Worm (Caenorhabditis elegans) whole organism, mixed stage, embryonic: ENCODE data around the gene sdz-5.

Experiments
- blmp-1 ChIP-seq: fragments of 150-350 bp; optimal IDR thresholded peaks from 2 replicates; lab custom pipeline; 2014; ENCODE audit warnings: missing biosample characterization, missing genetic modification characterization
- ces-1 ChIP-seq: fragments of 150-350 bp; optimal IDR thresholded peaks from 2 replicates; lab custom pipeline; 2014; ENCODE audit warnings: missing biosample characterization, missing genetic modification reagents, missing genetic modification characterization
- elt-1 ChIP-seq: sonication (generic microtip); optimal IDR thresholded peaks from 2 replicates; lab custom pipeline; 2017; ENCODE audit warnings: missing genetic modification characterization, mild to moderate bottlenecking, missing compliant biosample characterization, antibody characterized with exemption, moderate library complexity, borderline replicate concordance; ENCODE audit not compliant: insufficient read depth
- lin-13 ChIP-seq: fragments of 150-350 bp; optimal IDR thresholded peaks from 2 replicates; lab custom pipeline; 2014; ENCODE audit warnings: missing biosample characterization, missing genetic modification characterization
- lsy-2 ChIP-seq: fragments of 150-350 bp; optimal IDR thresholded peaks from 2 replicates; lab custom pipeline; 2014; ENCODE audit warnings: missing biosample characterization, missing genetic modification characterization
- mep-1 ChIP-seq: fragments of 150-350 bp; optimal IDR thresholded peaks from 2 replicates; lab custom pipeline; 2017; ENCODE audit warnings: missing biosample characterization, missing genetic modification reagents, missing genetic modification characterization, inconsistent platforms
- nhr-12 ChIP-seq: fragments of 150-350 bp; optimal IDR thresholded peaks from 2 replicates; lab custom pipeline; 2014; ENCODE audit warnings: missing biosample characterization, missing genetic modification characterization
- nhr-237 ChIP-seq: fragments of 150-350 bp; optimal IDR thresholded peaks from 2 replicates; lab custom pipeline; 2014; ENCODE audit warnings: missing biosample characterization, missing genetic modification characterization
- nhr-76 ChIP-seq: sonication (generic microtip); optimal IDR thresholded peaks from 2 replicates; lab custom pipeline; 2017; ENCODE audit warnings: missing biosample characterization, missing genetic modification characterization
- pha-4 ChIP-seq: fragments of 150-350 bp; optimal IDR thresholded peaks from 2 replicates; lab custom pipeline; 2018; ENCODE audit warnings: missing biosample characterization, missing genetic modification reagents, missing genetic modification characterization
- sptf-1 ChIP-seq: sonication (generic microtip); optimal IDR thresholded peaks from 2 replicates; lab custom pipeline; 2017; ENCODE audit warnings: mild to moderate bottlenecking, missing genetic modification characterization, moderate library complexity, missing compliant biosample characterization
- unc-62 ChIP-seq: fragments of 150-350 bp; optimal IDR thresholded peaks from 2 replicates; lab custom pipeline; 2014; ENCODE audit warnings: missing biosample characterization, missing genetic modification reagents, missing genetic modification characterization

DNA sequence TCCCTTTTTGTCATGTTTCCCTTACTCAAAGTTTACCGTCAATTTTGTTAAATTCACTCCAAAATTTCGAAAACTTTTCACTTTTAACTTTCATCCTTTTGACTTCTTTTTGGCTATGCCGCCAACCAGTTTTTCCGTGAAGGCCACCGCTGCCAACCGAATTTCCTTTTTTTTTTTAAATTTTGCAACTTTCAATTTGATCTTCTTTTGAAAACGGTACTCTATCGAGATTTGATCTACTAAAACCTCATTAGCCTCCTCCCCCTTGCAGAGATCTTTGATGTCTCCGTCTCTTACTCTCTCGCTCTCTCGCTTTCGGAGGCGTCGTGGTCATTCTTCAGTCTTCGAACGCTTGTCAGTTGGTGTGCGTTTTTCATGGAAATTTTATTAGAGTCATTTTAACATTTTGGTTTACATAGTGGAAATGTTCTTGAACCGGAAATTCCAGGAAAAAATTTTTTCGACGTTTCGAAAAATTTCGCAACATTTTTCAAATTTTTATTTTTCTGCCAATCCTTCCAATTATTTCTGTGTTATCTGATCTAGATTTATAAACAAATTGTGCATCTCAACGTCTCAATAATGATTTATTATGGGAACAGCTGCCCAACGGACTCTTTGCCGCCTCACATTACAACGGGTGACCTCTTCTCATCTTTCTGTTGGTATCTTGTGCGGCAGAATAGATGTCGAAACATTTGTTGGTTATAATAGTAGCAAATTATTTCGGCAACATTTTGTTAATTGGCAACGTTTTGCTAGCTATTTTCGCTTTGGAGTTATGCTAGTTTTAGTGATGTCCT, 13.7 kb upstream of the sdz-5 start:
- TF ChIP-seq nhr-237 (tag; lab: Kevin White, UChicago) (no peak), elt-1 (tag; lab: Kevin White, UChicago) (no peak), blmp-1 (no peak), nhr-12 (tag; lab: Kevin White, UChicago) (no peak), mep-1 (tag; lab: Kevin White, UChicago) (no peak), ces-1 (GFP tag; lab: Kevin White, UChicago) (peak; percentile 23), unc-62 (peak; percentile 94), lsy-2 (tag; lab: Kevin White, UChicago) (no peak), pha-4 (tag; lab: Kevin White, UChicago) (no peak), nhr-76 (no peak), lin-13 (tag; lab: Kevin White, UChicago) (no peak), sptf-1 (tag; lab: Kevin White, UChicago) (no peak)
